Fruit fly (Drosophila melanogaster) whole organism, prepupa: ENCODE measurements around the gene CG13131.
A peak's percentile ranks its signal among the peaks of the same experiment; 100 is the strongest.

Source experiments
- CG10669 ChIP-seq: fragments of 200-800 bp; sonication (Bioruptor generic); optimal IDR thresholded peaks from 3 replicates; lab custom pipeline; 2018; ENCODE audit warnings: missing biosample characterization, mild to moderate bottlenecking, missing genetic modification characterization, moderate library complexity
- CG11762 ChIP-seq: fragments of 200-800 bp; sonication (Bioruptor generic); optimal IDR thresholded peaks from 3 replicates; lab custom pipeline; 2016; ENCODE audit warnings: missing biosample characterization, missing genetic modification characterization; ENCODE audit not compliant: insufficient read depth
- CG31627 ChIP-seq: fragments of 200-800 bp; sonication (Bioruptor generic); optimal IDR thresholded peaks from 3 replicates; lab custom pipeline; 2016; ENCODE audit warnings: missing biosample characterization, missing genetic modification characterization
- Eip93F ChIP-seq: fragments of 200-800 bp; sonication (Bioruptor generic); optimal IDR thresholded peaks from 2 replicates; lab custom pipeline; 2016; ENCODE audit warnings: missing biosample characterization, mild to moderate bottlenecking, missing genetic modification characterization
- Hr39 ChIP-seq: fragments of 200-800 bp; sonication (Bioruptor generic); optimal IDR thresholded peaks from 2 replicates; lab custom pipeline; 2016; ENCODE audit warnings: missing biosample characterization, missing genetic modification characterization
- Lpt ChIP-seq: fragments of 200-800 bp; sonication (Bioruptor generic); optimal IDR thresholded peaks from 3 replicates; lab custom pipeline; 2016; ENCODE audit warnings: missing biosample characterization, missing genetic modification characterization
- OdsH ChIP-seq: fragments of 200-800 bp; sonication (Bioruptor generic); optimal IDR thresholded peaks from 3 replicates; lab custom pipeline; 2016; ENCODE audit warnings: missing biosample characterization, missing genetic modification characterization
- acj6 ChIP-seq: fragments of 200-800 bp; sonication (Bioruptor generic); optimal IDR thresholded peaks from 3 replicates; lab custom pipeline; 2016; ENCODE audit warnings: missing biosample characterization, missing genetic modification characterization

DNA sequence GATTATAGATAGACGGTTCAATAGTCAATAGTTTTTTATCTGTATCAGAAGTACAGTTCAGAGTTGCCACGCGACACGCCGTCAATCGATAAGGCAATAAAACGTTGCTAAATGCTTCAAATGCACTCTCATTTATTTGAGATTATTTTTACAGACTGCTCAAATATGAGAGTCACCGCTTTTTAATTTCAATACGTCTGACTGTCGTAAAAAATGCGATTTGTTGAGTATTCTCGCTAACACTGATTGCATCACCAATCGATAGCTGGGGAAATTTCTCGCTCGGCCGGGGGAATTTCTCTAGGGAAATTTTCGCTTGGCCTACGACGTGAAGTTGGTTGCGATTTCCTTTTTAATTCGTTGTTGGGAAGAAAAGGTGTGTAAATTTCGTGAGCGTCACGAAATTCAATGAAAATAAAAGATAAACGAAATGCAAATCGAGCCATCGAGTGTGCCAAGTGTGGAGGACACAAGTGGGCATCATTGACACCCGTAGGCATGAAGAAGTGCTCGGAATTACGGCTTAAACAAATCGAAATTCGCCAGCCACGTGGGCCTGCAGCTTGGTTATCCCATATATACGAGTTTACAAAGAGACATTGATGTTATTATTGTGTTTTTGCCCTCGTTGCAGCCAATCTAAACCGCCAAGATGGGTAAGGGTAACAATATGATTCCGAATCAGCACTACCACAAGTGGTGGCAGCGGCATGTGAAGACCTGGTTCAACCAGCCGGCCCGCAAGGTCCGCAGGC, 50.1 kb downstream of the CG13131 start, which contains the start of the genes Dref and RpL13:
- TF ChIP-seq acj6 (GFP tag; lab: Kevin White, UChicago) (peak; percentile 72), CG11762 (GFP tag; lab: Kevin White, UChicago) (peak; percentile 59), Lpt (GFP tag; lab: Kevin White, UChicago) (no peak), CG31627 (GFP tag; lab: Kevin White, UChicago) (peak; percentile 78), OdsH (GFP tag; lab: Kevin White, UChicago) (peak; percentile 78), Eip93F (GFP tag; lab: Kevin White, UChicago) (no peak), CG10669 (GFP tag; lab: Kevin White, UChicago) (peak; percentile 78), Hr39 (GFP tag; lab: Kevin White, UChicago) (peak; percentile 67)
